Worm (Caenorhabditis elegans): ENCODE data around the gene srpa-72.

DNA sequence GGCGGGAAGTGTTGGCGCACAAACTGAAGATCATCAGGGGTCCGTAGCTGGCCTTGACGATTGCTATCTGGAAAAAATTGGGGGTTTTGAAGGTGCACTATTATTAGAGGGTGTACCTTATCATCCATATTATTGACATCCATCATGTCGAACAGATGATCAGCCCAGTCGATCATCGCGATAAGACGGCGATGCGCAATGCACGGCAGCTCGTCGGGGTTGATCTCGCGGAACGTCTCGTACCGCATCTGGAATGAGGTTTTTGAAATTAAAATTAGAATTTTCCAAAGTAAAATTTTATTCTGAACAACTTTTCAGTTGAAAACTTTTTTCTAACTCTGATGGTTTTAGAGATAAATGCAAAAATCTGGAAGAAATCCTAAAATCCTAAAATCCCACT lies 10.7 kb downstream of the srpa-72 start:
- TF ChIP-seq Y75B8A.6 (GFP tag; IDR thresholded peaks at IDR 0.05) (no peak), nhr-76 (tag; optimal IDR thresholded peaks at IDR 0.05) (no peak), fkh-10 (GFP tag; optimal IDR thresholded peaks at IDR 0.05) (no peak), snpc-4 (tag; optimal IDR thresholded peaks at IDR 0.05) (no peak), spr-1 (tag; optimal IDR thresholded peaks at IDR 0.05) (no peak), egl-27 (tag; optimal IDR thresholded peaks at IDR 0.05) (no peak), F44E2.7 (GFP tag; IDR thresholded peaks at IDR 0.05) (no peak), nhr-237 (tag; optimal IDR thresholded peaks at IDR 0.05) (no peak)
